Fruit fly (Drosophila melanogaster): ENCODE results near the gene CG43844.
A peak's percentile ranks its signal among the peaks of the same experiment; 100 is the strongest.

The CG43844 gene

dm6 chr3R:21887588-21888007 is 1.7 kb upstream of the CG43844 start (continued):
- TF ChIP-seq nmo (GFP tag; optimal IDR thresholded peaks at IDR 0.05), result peak; percentile 79
- TF ChIP-seq ind (GFP tag; optimal IDR thresholded peaks at IDR 0.05), result peak; percentile 51
- 0 out of 3 replicates have a peak, but pooled peaks have one; percentile 11 for TF ChIP-seq z (GFP tag; IDR thresholded peaks at IDR 0.05)
- TF ChIP-seq CG12219 (GFP tag; optimal IDR thresholded peaks at IDR 0.05), result no peak
- no peak for TF ChIP-seq gfzf (GFP tag; optimal IDR thresholded peaks at IDR 0.05)
- TF ChIP-seq danr (GFP tag; IDR thresholded peaks at IDR 0.05), result peak; percentile 24; the same call in 1 of the 2 replicates
- TF ChIP-seq CG7271 (tag; optimal IDR thresholded peaks at IDR 0.05), result no peak
- TF ChIP-seq Myb (GFP tag; optimal IDR thresholded peaks at IDR 0.05), result no peak
- TF ChIP-seq Gug (GFP tag; IDR thresholded peaks at IDR 0.05), result peak; percentile 71
- peak; percentile 66 for TF ChIP-seq row (GFP tag; IDR thresholded peaks at IDR 0.05)
- peak; percentile 51 for TF ChIP-seq phol (tag; optimal IDR thresholded peaks at IDR 0.05)
- no peak for TF ChIP-seq shn (GFP tag; optimal IDR thresholded peaks at IDR 0.05)
- no peak for TF ChIP-seq CHES-1-like (GFP tag; optimal IDR thresholded peaks at IDR 0.05)
- TF ChIP-seq Adf1 (GFP tag; IDR thresholded peaks at IDR 0.05), result 0 out of 2 replicates have a peak, but pooled peaks have one; percentile 1
- TF ChIP-seq Aef1 (GFP tag; IDR thresholded peaks at IDR 0.05), result peak; percentile 39; the same call in 1 of the 3 replicates
- TF ChIP-seq Oli (tag; optimal IDR thresholded peaks at IDR 0.05), result peak; percentile 28
- TF ChIP-seq crc (GFP tag; optimal IDR thresholded peaks at IDR 0.05), result no peak
- TF ChIP-seq CG33557 (GFP tag; optimal IDR thresholded peaks at IDR 0.05), result peak; percentile 13
- TF ChIP-seq CG32772 (GFP tag; IDR thresholded peaks at IDR 0.05), result peak; percentile 67
- 0 out of 2 replicates have a peak, but pooled peaks have one; percentile 24 for TF ChIP-seq onecut (GFP tag; IDR thresholded peaks at IDR 0.05)
- TF ChIP-seq Xrp1 (GFP tag; IDR thresholded peaks at IDR 0.05), result 0 out of 2 replicates have a peak, but pooled peaks have one; percentile 42
- TF ChIP-seq CG14667 (GFP tag; IDR thresholded peaks at IDR 0.05), result 0 out of 2 replicates have a peak, but pooled peaks have one; percentile 42
- no peak for TF ChIP-seq CG11560 (tag; IDR thresholded peaks at IDR 0.05)
- TF ChIP-seq NFAT (GFP tag; IDR thresholded peaks at IDR 0.05), result no peak; the same call in 1 of the 2 replicates
- no peak for TF ChIP-seq CG15514 (GFP tag; optimal IDR thresholded peaks at IDR 0.05)
- peak; percentile 65 for TF ChIP-seq dysf (GFP tag; IDR thresholded peaks at IDR 0.05)
- TF ChIP-seq lmd (GFP tag; IDR thresholded peaks at IDR 0.05), result peak; percentile 72
- peak; percentile 49 for TF ChIP-seq CG17829 (tag; optimal IDR thresholded peaks at IDR 0.05)
- TF ChIP-seq Pdp1 (GFP tag; optimal IDR thresholded peaks at IDR 0.05), result peak; percentile 33 to 37
- TF ChIP-seq ase (GFP tag; IDR thresholded peaks at IDR 0.05), result peak; percentile 59; the same call in 1 of the 3 replicates
- TF ChIP-seq en (GFP tag; optimal IDR thresholded peaks at IDR 0.05), result no peak
- TF ChIP-seq az2 (GFP tag; optimal IDR thresholded peaks at IDR 0.05), result peak; percentile 12
- TF ChIP-seq Ets65A (GFP tag), result peak; percentile 57
- peak; percentile 35; the same call in 1 of the 3 replicates for TF ChIP-seq croc (GFP tag; conservative IDR thresholded peaks at IDR 0.05)
- peak; percentile 42 for TF ChIP-seq Xbp1 (GFP tag; optimal IDR thresholded peaks at IDR 0.05)
- TF ChIP-seq bab2 (GFP tag; optimal IDR thresholded peaks at IDR 0.05), result no peak
- TF ChIP-seq CG17328 (GFP tag; IDR thresholded peaks at IDR 0.05), result peak; percentile 41; the same call in 1 of the 2 replicates
- no peak for TF ChIP-seq zen2 (GFP tag; IDR thresholded peaks at IDR 0.05; ENCODE audit: partially characterized antibody)
- TF ChIP-seq CG18262 (tag; optimal IDR thresholded peaks at IDR 0.05), result peak; percentile 79
- peak in 1 of 3 experiments; percentile 56 for TF ChIP-seq lola (GFP tag; optimal IDR thresholded peaks at IDR 0.05)
- TF ChIP-seq CG2875 (GFP tag; optimal IDR thresholded peaks at IDR 0.05), result peak; percentile 24
- peak; percentile 32 for TF ChIP-seq CG8388 (GFP tag; optimal IDR thresholded peaks at IDR 0.05)
- no peak for TF ChIP-seq CG13894 (tag; optimal IDR thresholded peaks at IDR 0.05)
- no peak for TF ChIP-seq Eip74EF (GFP tag; optimal IDR thresholded peaks at IDR 0.05)
- TF ChIP-seq CG14441 (GFP tag; IDR thresholded peaks at IDR 0.05), result peak; percentile 47
- no peak for TF ChIP-seq CG17802 (tag; optimal IDR thresholded peaks at IDR 0.05)
- TF ChIP-seq CG4820 (GFP tag; optimal IDR thresholded peaks at IDR 0.05), result peak; percentile 44
- peak; percentile 45; the same call in 1 of the 2 replicates for TF ChIP-seq Rfx (GFP tag; IDR thresholded peaks at IDR 0.05)
- no peak for TF ChIP-seq da (GFP tag; optimal IDR thresholded peaks at IDR 0.05)
- TF ChIP-seq CG11093 (GFP tag; IDR thresholded peaks at IDR 0.05), result no peak

All from whole organism, embryonic.